Fruit fly (Drosophila melanogaster) whole organism, embryonic: ENCODE results near the gene alphaKap4.

ENCODE experiments used
- B-H1 ChIP-seq: fragments of 200-800 bp; sonication (Bioruptor generic); IDR thresholded peaks from 3 replicates; pipeline ENCODE4 v1.3.6; 2022; ENCODE audit warnings: missing biosample characterization, missing genetic modification characterization
- B-H2 ChIP-seq: fragments of 200-800 bp; sonication (Bioruptor generic); optimal IDR thresholded peaks from 2 replicates; lab custom pipeline; 2018; ENCODE audit warnings: missing biosample characterization, mild to moderate bottlenecking, missing genetic modification characterization
- BEAF-32 ChIP-seq: fragments of 200-800 bp; sonication (Bioruptor generic); optimal IDR thresholded peaks from 3 replicates; lab custom pipeline; 2017; ENCODE audit warnings: missing biosample characterization, missing genetic modification characterization, mild to moderate bottlenecking, moderate library complexity, missing genetic modification reagents
- C15 ChIP-seq: fragments of 200-800 bp; sonication (Bioruptor generic); IDR thresholded peaks from 3 replicates; pipeline ENCODE4 v1.3.6; 2022; ENCODE audit warnings: missing biosample characterization, missing genetic modification characterization
- CG10959 ChIP-seq: fragments of 200-800 bp; sonication (Bioruptor generic); IDR thresholded peaks from 2 replicates; pipeline ENCODE4 v1.3.6; 2022; ENCODE audit warnings: missing biosample characterization, missing genetic modification characterization
- CG13624 ChIP-seq: fragments of 200-800 bp; sonication (Bioruptor generic); optimal IDR thresholded peaks from 2 replicates; lab custom pipeline; 2016; ENCODE audit warnings: missing biosample characterization, missing genetic modification characterization
- CG14014 ChIP-seq: fragments of 200-800 bp; sonication (Bioruptor generic); IDR thresholded peaks from 2 replicates; pipeline ENCODE4 v1.3.6; 2022; ENCODE audit warnings: missing biosample characterization, missing genetic modification characterization
- CG14050 ChIP-seq: fragments of 200-800 bp; sonication (Bioruptor generic); IDR thresholded peaks from 3 replicates; pipeline ENCODE4 v1.3.6; 2022; ENCODE audit warnings: missing biosample characterization, missing genetic modification characterization
- CG14860 ChIP-seq: fragments of 200-800 bp; sonication (Bioruptor generic); IDR thresholded peaks from 3 replicates; pipeline ENCODE4 v1.3.6; 2022; ENCODE audit warnings: missing biosample characterization, missing genetic modification characterization; ENCODE audit not compliant: partially characterized antibody
- CG15696 ChIP-seq: fragments of 200-800 bp; sonication (Bioruptor generic); optimal IDR thresholded peaks from 2 replicates; lab custom pipeline; 2019; ENCODE audit warnings: missing biosample characterization, mild to moderate bottlenecking, missing genetic modification characterization, moderate library complexity
- CG1603 ChIP-seq: fragments of 200-800 bp; sonication (Bioruptor generic); optimal IDR thresholded peaks from 2 replicates; lab custom pipeline; 2019; ENCODE audit warnings: missing biosample characterization, mild to moderate bottlenecking, missing genetic modification characterization, moderate library complexity
- CG18262 ChIP-seq: fragments of 200-800 bp; optimal IDR thresholded peaks from 3 replicates; lab custom pipeline; 2019; ENCODE audit warnings: missing biosample characterization, mild to moderate bottlenecking, missing genetic modification characterization, moderate library complexity
- CG1832 ChIP-seq: fragments of 200-800 bp; sonication (Bioruptor generic); optimal IDR thresholded peaks from 2 replicates; lab custom pipeline; 2017; ENCODE audit warnings: missing biosample characterization, mild to moderate bottlenecking, missing genetic modification characterization, inconsistent platforms
- CG2199 ChIP-seq: fragments of 200-800 bp; sonication (Bioruptor generic); IDR thresholded peaks from 3 replicates; pipeline ENCODE4 v1.3.6; 2022; ENCODE audit warnings: missing biosample characterization, missing genetic modification characterization
- CG2712 ChIP-seq: fragments of 200-800 bp; optimal IDR thresholded peaks from 3 replicates; lab custom pipeline; 2019; ENCODE audit warnings: missing biosample characterization, mild to moderate bottlenecking, missing genetic modification characterization, moderate library complexity
- CG31388 ChIP-seq: fragments of 200-800 bp; sonication (Bioruptor generic); optimal IDR thresholded peaks from 2 replicates; lab custom pipeline; 2016; ENCODE audit warnings: missing biosample characterization, missing genetic modification characterization
- CG4424 ChIP-seq: fragments of 200-800 bp; sonication (Bioruptor generic); optimal IDR thresholded peaks from 3 replicates; lab custom pipeline; 2016; ENCODE audit warnings: missing biosample characterization, missing genetic modification characterization
- CG7357 ChIP-seq: fragments of 200-800 bp; sonication (Bioruptor generic); IDR thresholded peaks from 3 replicates; pipeline ENCODE4 v1.3.6; 2022; ENCODE audit warnings: missing biosample characterization, missing genetic modification characterization
- CG8359 ChIP-seq: fragments of 200-800 bp; sonication (Bioruptor generic); optimal IDR thresholded peaks from 2 replicates; lab custom pipeline; 2017; ENCODE audit warnings: missing biosample characterization, mild to moderate bottlenecking, missing genetic modification characterization, borderline replicate concordance
- CG8388 ChIP-seq: fragments of 200-800 bp; sonication (Bioruptor generic); optimal IDR thresholded peaks from 2 replicates; lab custom pipeline; 2019; ENCODE audit warnings: missing biosample characterization, mild to moderate bottlenecking, missing genetic modification characterization, moderate library complexity
- CG9215 ChIP-seq: fragments of 200-800 bp; sonication (Bioruptor generic); IDR thresholded peaks from 2 replicates; pipeline ENCODE4 v1.3.6; 2022; ENCODE audit warnings: missing biosample characterization, missing genetic modification characterization
- CG9609 ChIP-seq: fragments of 200-800 bp; sonication (Bioruptor generic); optimal IDR thresholded peaks from 3 replicates; lab custom pipeline; 2016; ENCODE audit warnings: missing biosample characterization, missing genetic modification characterization
- D19A ChIP-seq: fragments of 200-800 bp; optimal IDR thresholded peaks from 3 replicates; lab custom pipeline; 2019; ENCODE audit warnings: missing biosample characterization, mild to moderate bottlenecking, missing genetic modification characterization, moderate library complexity
- Dip3 ChIP-seq: fragments of 200-800 bp; sonication (Bioruptor generic); optimal IDR thresholded peaks from 3 replicates; lab custom pipeline; 2016; ENCODE audit warnings: missing biosample characterization, missing genetic modification characterization
- Dref ChIP-seq: fragments of 200-800 bp; sonication (Bioruptor generic); IDR thresholded peaks from 2 replicates; pipeline ENCODE4 v1.3.6; 2022; ENCODE audit warnings: missing biosample characterization, missing genetic modification characterization
- E2f2 ChIP-seq: fragments of 200-800 bp; sonication (Bioruptor generic); IDR thresholded peaks from 2 replicates; pipeline ENCODE4 v1.3.6; 2022; ENCODE audit warnings: missing biosample characterization, missing genetic modification characterization
- Gsc ChIP-seq: fragments of 200-800 bp; sonication (Bioruptor generic); IDR thresholded peaks from 2 replicates; pipeline ENCODE4 v1.3.6; 2022; ENCODE audit warnings: missing biosample characterization, missing genetic modification characterization
- Hand ChIP-seq: fragments of 200-800 bp; sonication (Bioruptor generic); optimal IDR thresholded peaks from 2 replicates; lab custom pipeline; 2017; ENCODE audit warnings: mild to moderate bottlenecking, missing biosample characterization, missing genetic modification reagents, missing genetic modification characterization
- Hmr ChIP-seq: fragments of 200-800 bp; sonication (Bioruptor generic); optimal IDR thresholded peaks from 3 replicates; lab custom pipeline; 2017; ENCODE audit warnings: mild to moderate bottlenecking, missing biosample characterization, missing genetic modification reagents, missing genetic modification characterization
- Hmx ChIP-seq: fragments of 200-800 bp; sonication (Bioruptor generic); optimal IDR thresholded peaks from 2 replicates; lab custom pipeline; 2016; ENCODE audit warnings: missing biosample characterization, missing genetic modification characterization
- Mad ChIP-seq: fragments of 200-800 bp; sonication (Bioruptor generic); optimal IDR thresholded peaks from 2 replicates; lab custom pipeline; 2016; ENCODE audit warnings: missing biosample characterization, missing genetic modification characterization
- Med ChIP-seq: fragments of 200-800 bp; sonication (Bioruptor generic); peaks from one replicate; lab custom pipeline; 2016; ENCODE audit warnings: missing biosample characterization, missing genetic modification characterization, mild to moderate bottlenecking, inconsistent platforms, moderate library complexity
- Optix ChIP-seq: fragments of 200-800 bp; sonication (Bioruptor generic); IDR thresholded peaks from 3 replicates; pipeline ENCODE4 v1.3.6; 2022; ENCODE audit warnings: missing biosample characterization, missing genetic modification characterization
- Poxn ChIP-seq: fragments of 200-800 bp; sonication (Bioruptor generic); IDR thresholded peaks from 2 replicates; pipeline ENCODE4 v1.3.6; 2022; ENCODE audit warnings: missing biosample characterization, missing genetic modification characterization
- ac ChIP-seq: fragments of 200-800 bp; sonication (Bioruptor generic); optimal IDR thresholded peaks from 3 replicates; lab custom pipeline; 2017; ENCODE audit warnings: missing biosample characterization, mild to moderate bottlenecking, missing genetic modification characterization
- bigmax ChIP-seq: fragments of 200-800 bp; sonication (Bioruptor generic); optimal IDR thresholded peaks from 2 replicates; lab custom pipeline; 2018; ENCODE audit warnings: missing biosample characterization, mild to moderate bottlenecking, missing genetic modification characterization
- cg ChIP-seq: fragments of 200-800 bp; sonication (Bioruptor generic); optimal IDR thresholded peaks from 3 replicates; lab custom pipeline; 2019; ENCODE audit warnings: missing biosample characterization, mild to moderate bottlenecking, missing genetic modification characterization, moderate library complexity
- chn ChIP-seq: fragments of 200-800 bp; sonication (Bioruptor generic); optimal IDR thresholded peaks from 2 replicates; lab custom pipeline; 2016; ENCODE audit warnings: missing biosample characterization, missing genetic modification characterization
- gce ChIP-seq: fragments of 200-800 bp; sonication (Bioruptor generic); IDR thresholded peaks from 3 replicates; pipeline ENCODE4 v1.3.6; 2022; ENCODE audit warnings: missing biosample characterization, missing genetic modification characterization
- ham ChIP-seq: fragments of 200-800 bp; sonication (Bioruptor generic); IDR thresholded peaks from 2 replicates; pipeline ENCODE4 v1.3.6; 2022; ENCODE audit warnings: missing biosample characterization, missing genetic modification characterization
- her ChIP-seq: fragments of 200-800 bp; sonication (Bioruptor generic); optimal IDR thresholded peaks from 2 replicates; lab custom pipeline; 2016; ENCODE audit warnings: missing biosample characterization, missing genetic modification characterization
- hth ChIP-seq: fragments of >200 bp; optimal IDR thresholded peaks from 2 replicates; lab custom pipeline; 2017; ENCODE audit warnings: inconsistent platforms
- ken ChIP-seq: fragments of 200-800 bp; sonication (Bioruptor generic); IDR thresholded peaks from 3 replicates; pipeline ENCODE4 v1.3.6; 2022; ENCODE audit warnings: missing biosample characterization, missing genetic modification characterization
- luna ChIP-seq: fragments of 200-800 bp; sonication (Bioruptor generic); optimal IDR thresholded peaks from 2 replicates; lab custom pipeline; 2016; ENCODE audit warnings: missing biosample characterization, missing genetic modification characterization
- nmo ChIP-seq: fragments of 200-800 bp; sonication (Bioruptor generic); optimal IDR thresholded peaks from 2 replicates; lab custom pipeline; 2018; ENCODE audit warnings: missing biosample characterization, mild to moderate bottlenecking, missing genetic modification characterization, moderate library complexity
- sens ChIP-seq: fragments of 200-800 bp; sonication (Bioruptor generic); peaks from one replicate; lab custom pipeline; 2016; ENCODE audit warnings: missing biosample characterization, missing genetic modification characterization
- tll ChIP-seq, 2 experiments: fragments of 200-800 bp in 1 of 2; fragments of >200 bp in 1 of 2; sonication (Bioruptor generic) in 1 of 2; optimal IDR thresholded peaks; 2 replicates each; lab custom pipeline; 2017 to 2019; ENCODE audit warnings: missing biosample characterization in 2 of 2, missing genetic modification characterization in 2 of 2, mild to moderate bottlenecking in 1 of 2, moderate library complexity in 1 of 2
- ttk ChIP-seq: fragments of 200-800 bp; sonication (Bioruptor generic); IDR thresholded peaks from 2 replicates; pipeline ENCODE4 v2.1.2; 2022; ENCODE audit warnings: missing biosample characterization, missing genetic modification characterization
- twi ChIP-seq: fragments of 200-800 bp; optimal IDR thresholded peaks from 2 replicates; lab custom pipeline; 2019; ENCODE audit warnings: missing biosample characterization, mild to moderate bottlenecking, missing genetic modification characterization, moderate library complexity
- z ChIP-seq: fragments of 200-800 bp; sonication (Bioruptor generic); IDR thresholded peaks from 3 replicates; pipeline ENCODE4 v1.3.6; 2022; ENCODE audit warnings: missing biosample characterization, missing genetic modification characterization
- zfh1 ChIP-seq: fragments of 200-800 bp; sonication (Bioruptor generic); IDR thresholded peaks from 3 replicates; pipeline ENCODE4 v1.3.6; 2022; ENCODE audit warnings: missing biosample characterization, missing genetic modification characterization
- zfh2 ChIP-seq: fragments of 200-800 bp; sonication (Bioruptor generic); optimal IDR thresholded peaks from 2 replicates; lab custom pipeline; 2016; ENCODE audit warnings: missing biosample characterization, missing genetic modification characterization

The alphaKap4 gene

DNA sequence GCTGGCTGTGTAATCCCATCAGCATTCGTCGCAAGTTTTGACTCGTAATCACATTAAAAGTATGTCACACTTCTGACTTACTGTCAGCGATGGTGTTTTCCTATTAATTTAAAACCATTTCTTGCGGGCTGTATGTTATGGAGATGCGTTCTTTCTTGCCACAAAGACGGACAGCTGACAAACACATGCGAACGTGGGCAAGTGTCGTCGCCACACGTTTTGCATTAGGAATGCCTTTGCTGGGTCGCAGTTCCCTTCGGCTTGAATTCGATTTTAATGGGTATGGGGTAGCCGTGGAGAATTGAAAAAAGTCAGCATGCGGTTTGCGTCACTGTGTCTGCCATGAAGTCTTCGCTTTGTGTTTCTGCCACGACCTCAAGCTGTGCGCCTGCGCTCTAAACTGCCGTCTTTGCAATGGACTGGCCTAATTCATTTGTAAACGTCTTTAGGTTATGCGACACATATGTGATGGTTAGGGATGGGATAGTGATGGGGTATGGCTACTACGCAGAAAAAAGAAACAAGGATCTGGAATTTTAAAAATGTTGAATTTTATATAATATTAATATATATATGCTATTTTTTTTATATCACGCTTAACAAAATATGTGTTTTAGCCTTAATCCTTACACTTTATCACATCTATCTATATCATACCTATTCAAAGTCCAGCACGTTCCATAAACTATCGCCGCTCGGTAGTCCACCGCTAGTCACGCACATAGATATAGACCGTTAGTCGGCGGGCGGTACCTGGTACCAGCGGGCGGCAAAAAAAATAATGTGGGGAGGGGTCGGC is 16.9 kb downstream of the alphaKap4 start (continued):
- TF ChIP-seq CG9215 (GFP tag; lab: Robert Waterston, UW): no peak
- peak; percentile 16 for TF ChIP-seq nmo (GFP tag; lab: Kevin White, UChicago)
- no peak for TF ChIP-seq Dref (GFP tag; lab: Robert Waterston, UW)
- no peak for TF ChIP-seq CG13624
- TF ChIP-seq Med (GFP tag; lab: Kevin White, UChicago): peak; percentile 24
- TF ChIP-seq CG4424 (GFP tag; lab: Kevin White, UChicago): peak; percentile 18
- no peak for TF ChIP-seq E2f2 (GFP tag; lab: Robert Waterston, UW)
- TF ChIP-seq gce (GFP tag; lab: Robert Waterston, UW): no peak
- no peak for TF ChIP-seq B-H1 (GFP tag; lab: Robert Waterston, UW)
- TF ChIP-seq CG1832 (GFP tag; lab: Kevin White, UChicago): no peak
- TF ChIP-seq CG31388 (GFP tag; lab: Kevin White, UChicago): no peak
- no peak for TF ChIP-seq Hand
- TF ChIP-seq bigmax: no peak
- TF ChIP-seq hth: no peak
- TF ChIP-seq luna: no peak
- TF ChIP-seq CG9609 (GFP tag; lab: Kevin White, UChicago): no peak
- no peak for TF ChIP-seq her (GFP tag; lab: Kevin White, UChicago)
- no peak for TF ChIP-seq chn
- no peak for TF ChIP-seq Optix (GFP tag; lab: Robert Waterston, UW)
- TF ChIP-seq CG18262 (tag; lab: Kevin White, UChicago): peak; percentile 66
- TF ChIP-seq CG14860 (GFP tag; lab: Robert Waterston, UW): no peak
- no peak for TF ChIP-seq Dip3
- 0 out of 3 replicates have a peak, but pooled peaks have one; percentile 21 for TF ChIP-seq zfh1 (GFP tag; lab: Robert Waterston, UW)
- TF ChIP-seq ken (GFP tag; lab: Robert Waterston, UW): no peak
- TF ChIP-seq BEAF-32 (GFP tag; lab: Kevin White, UChicago): peak; percentile 37
- no peak for TF ChIP-seq CG8359 (GFP tag; lab: Kevin White, UChicago)
- no peak for TF ChIP-seq ttk (GFP tag; lab: Robert Waterston, UW)
- no peak for TF ChIP-seq zfh2
- TF ChIP-seq Hmx (GFP tag; lab: Kevin White, UChicago): no peak
- no peak for TF ChIP-seq CG8388 (GFP tag; lab: Kevin White, UChicago)
- no peak for TF ChIP-seq Gsc (GFP tag; lab: Robert Waterston, UW)
- peak; percentile 17 for TF ChIP-seq D19A (tag; lab: Kevin White, UChicago)
- no peak for TF ChIP-seq C15
- TF ChIP-seq Mad (GFP tag; lab: Kevin White, UChicago): no peak
- TF ChIP-seq Poxn (GFP tag; lab: Robert Waterston, UW): no peak
- TF ChIP-seq ham: no peak
- no peak for TF ChIP-seq Hmr (GFP tag; lab: Kevin White, UChicago)

DNA sequence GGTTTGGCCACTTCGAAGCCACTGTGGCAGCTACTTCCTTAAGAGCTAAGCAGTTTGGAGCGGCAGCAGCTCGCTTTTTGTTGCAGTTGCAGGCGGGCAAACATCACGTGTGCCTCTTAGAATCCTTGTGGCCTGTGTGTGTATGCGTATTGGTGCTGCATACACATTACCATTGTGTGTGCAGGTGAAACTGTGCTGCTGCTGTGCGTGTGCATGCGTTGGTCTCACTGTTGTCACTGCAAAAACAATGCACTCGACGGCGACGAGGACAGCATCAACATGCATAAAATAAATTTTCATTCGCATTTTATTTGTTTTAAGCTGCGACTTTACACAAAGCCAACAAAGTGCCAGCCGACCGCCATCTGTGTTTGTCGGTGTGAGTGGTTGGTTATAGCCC is 17.9 kb downstream of the alphaKap4 start:
- peak in 1 of 2 experiments; percentile 17 for TF ChIP-seq tll (GFP tag; optimal IDR thresholded peaks at IDR 0.05; lab: Kevin White, UChicago)
- TF ChIP-seq CG7357 (GFP tag; lab: Robert Waterston, UW): 0 out of 3 replicates have a peak, but pooled peaks have one; percentile 39
- TF ChIP-seq ac (GFP tag; lab: Kevin White, UChicago): peak; percentile 75
- no peak for TF ChIP-seq CG2712 (tag; lab: Kevin White, UChicago)
- TF ChIP-seq CG10959 (GFP tag; lab: Robert Waterston, UW): no peak
- TF ChIP-seq zfh1 (GFP tag; lab: Robert Waterston, UW): peak; percentile 26; the same call in 1 of the 3 replicates
- no peak for TF ChIP-seq CG14014 (GFP tag; lab: Robert Waterston, UW)
- peak; percentile 23 for TF ChIP-seq cg (GFP tag; lab: Kevin White, UChicago)
- TF ChIP-seq B-H2 (GFP tag; lab: Kevin White, UChicago): no peak
- peak; percentile 59 for TF ChIP-seq twi (tag; lab: Kevin White, UChicago)
- TF ChIP-seq CG14050 (GFP tag; lab: Robert Waterston, UW): no peak
- peak; percentile 9 for TF ChIP-seq CG1603 (tag; lab: Kevin White, UChicago)
- peak; percentile 28; the same call in 1 of the 3 replicates for TF ChIP-seq CG2199 (GFP tag; lab: Robert Waterston, UW)
- TF ChIP-seq Med (GFP tag; lab: Kevin White, UChicago): peak; percentile 60
- peak; percentile 33 for TF ChIP-seq sens (GFP tag; lab: Kevin White, UChicago)
- TF ChIP-seq z: peak; percentile 10; the same call in 1 of the 3 replicates
- peak; percentile 17 for TF ChIP-seq CG15696 (tag; lab: Kevin White, UChicago)
